Worm (Caenorhabditis elegans) whole organism, young adult: Measurements from ENCODE around the gene E02H1.5.

Source experiments
- B0035.1 ChIP-seq: sonication (generic microtip); optimal IDR thresholded peaks from 2 replicates; lab custom pipeline; 2016; ENCODE audit warnings: missing genetic modification characterization, mild to moderate bottlenecking, missing compliant biosample characterization, missing genotype, missing genetic modification reagents
- F10E7.11 ChIP-seq: sonication (generic microtip); optimal IDR thresholded peaks from 2 replicates; lab custom pipeline; 2017; ENCODE audit warnings: mild to moderate bottlenecking, missing genetic modification characterization, moderate library complexity, missing compliant biosample characterization
- F23B12.7 ChIP-seq: sonication (generic microtip); optimal IDR thresholded peaks from 2 replicates; lab custom pipeline; 2017; ENCODE audit warnings: missing genetic modification characterization, mild to moderate bottlenecking, missing compliant biosample characterization, antibody characterized with exemption, moderate library complexity; ENCODE audit not compliant: insufficient read depth
- F49E8.2 ChIP-seq: sonication (generic microtip); optimal IDR thresholded peaks from 3 replicates; lab custom pipeline; 2017; ENCODE audit warnings: missing genetic modification characterization, mild to moderate bottlenecking, missing compliant biosample characterization, antibody characterized with exemption, moderate library complexity; ENCODE audit not compliant: insufficient read depth
- F52B5.7 ChIP-seq: sonication (generic microtip); optimal IDR thresholded peaks from 2 replicates; lab custom pipeline; 2016; ENCODE audit warnings: mild to moderate bottlenecking, missing genetic modification characterization, missing compliant biosample characterization
- Y53G8AR.9 ChIP-seq: fragments of 200-800 bp; sonication (Bioruptor generic); conservative IDR thresholded peaks from 2 replicates; pipeline ENCODE4 v1.3.6; 2022; ENCODE audit warnings: missing genetic modification reagents, missing genetic modification characterization, missing compliant biosample characterization
- Y56A3A.18 ChIP-seq: fragments of 200-800 bp; sonication (Bioruptor generic); IDR thresholded peaks from 2 replicates; pipeline ENCODE4 v1.3.6; 2022; ENCODE audit warnings: missing genetic modification reagents, missing genetic modification characterization, missing compliant biosample characterization
- Y79H2A.3 ChIP-seq: fragments of 200-800 bp; sonication (Bioruptor generic); conservative IDR thresholded peaks from 2 replicates; pipeline ENCODE4 v1.3.6; 2022; ENCODE audit warnings: missing genetic modification reagents, missing genetic modification characterization, missing compliant biosample characterization
- attf-3 ChIP-seq: fragments of 200-800 bp; sonication (Bioruptor generic); conservative IDR thresholded peaks from 2 replicates; pipeline ENCODE4 v1.3.6; 2022; ENCODE audit warnings: missing genetic modification reagents, missing genetic modification characterization, missing compliant biosample characterization
- ceh-27 ChIP-seq: fragments of 200-800 bp; sonication (Bioruptor generic); optimal IDR thresholded peaks from 2 replicates; lab custom pipeline; 2018; ENCODE audit warnings: mild to moderate bottlenecking, missing genetic modification characterization, moderate library complexity, missing compliant biosample characterization
- dpff-1 ChIP-seq: sonication (generic microtip); optimal IDR thresholded peaks from 2 replicates; lab custom pipeline; 2017; ENCODE audit warnings: mild to moderate bottlenecking, missing genetic modification characterization, missing compliant biosample characterization
- efl-1 ChIP-seq: fragments of 150-350 bp; optimal IDR thresholded peaks from 2 replicates; lab custom pipeline; 2014; ENCODE audit warnings: missing biosample characterization, missing genetic modification reagents, missing genetic modification characterization
- ets-4 ChIP-seq: fragments of 200-800 bp; sonication (Bioruptor generic); optimal IDR thresholded peaks from 2 replicates; lab custom pipeline; 2018; ENCODE audit warnings: mild to moderate bottlenecking, missing genetic modification characterization, missing compliant biosample characterization
- hlh-12 ChIP-seq: sonication (generic microtip); optimal IDR thresholded peaks from 2 replicates; lab custom pipeline; 2016; ENCODE audit warnings: missing genetic modification characterization, missing compliant biosample characterization
- lag-1 ChIP-seq: fragments of 200-800 bp; sonication (Bioruptor generic); IDR thresholded peaks from 2 replicates; pipeline ENCODE4 v1.3.6; 2022; ENCODE audit warnings: missing genetic modification reagents, missing genetic modification characterization, missing compliant biosample characterization
- lin-35 ChIP-seq, 3 experiments: fragments of 150-350 bp in 2 of 3; sonication (generic microtip) in 1 of 3; optimal IDR thresholded peaks; 2 replicates each; lab custom pipeline; 2014 to 2018; ENCODE audit warnings: missing biosample characterization in 3 of 3, missing genetic modification characterization in 3 of 3, missing genetic modification reagents in 3 of 3
- lin-40 ChIP-seq: sonication (generic microtip); optimal IDR thresholded peaks from 2 replicates; lab custom pipeline; 2016; ENCODE audit warnings: missing genetic modification characterization, mild to moderate bottlenecking, missing compliant biosample characterization, missing genotype, missing genetic modification reagents
- lin-54 ChIP-seq: fragments of 200-800 bp; sonication (Bioruptor generic); optimal IDR thresholded peaks from 2 replicates; lab custom pipeline; 2018; ENCODE audit warnings: mild to moderate bottlenecking, missing genetic modification characterization, missing compliant biosample characterization
- lsy-27 ChIP-seq: sonication (generic microtip); optimal IDR thresholded peaks from 2 replicates; lab custom pipeline; 2017; ENCODE audit warnings: missing genetic modification characterization, mild to moderate bottlenecking, missing compliant biosample characterization, antibody characterized with exemption, missing genotype, borderline replicate concordance; ENCODE audit not compliant: insufficient read depth
- madf-10 ChIP-seq: sonication (generic microtip); optimal IDR thresholded peaks from 2 replicates; lab custom pipeline; 2016; ENCODE audit warnings: mild to moderate bottlenecking, missing genetic modification characterization, missing compliant biosample characterization
- madf-3 ChIP-seq: fragments of 200-800 bp; sonication (Bioruptor generic); IDR thresholded peaks from 2 replicates; pipeline ENCODE4 v1.3.6; 2022; ENCODE audit warnings: missing genetic modification reagents, missing genetic modification characterization, missing compliant biosample characterization
- mel-28 ChIP-seq: sonication (generic microtip); optimal IDR thresholded peaks from 2 replicates; lab custom pipeline; 2016; ENCODE audit warnings: borderline replicate concordance, mild to moderate bottlenecking, missing genetic modification characterization, missing compliant biosample characterization
- nhr-80 ChIP-seq: sonication (generic microtip); optimal IDR thresholded peaks from 2 replicates; lab custom pipeline; 2016; ENCODE audit warnings: missing genetic modification characterization, missing compliant biosample characterization
- rec-8 ChIP-seq, 2 experiments: sonication (generic microtip); optimal IDR thresholded peaks; 2 replicates each; lab custom pipeline; 2016; ENCODE audit warnings: mild to moderate bottlenecking in 2 of 2, missing genetic modification characterization in 2 of 2, missing genetic modification reagents in 2 of 2, missing genotype in 2 of 2, missing biosample characterization in 1 of 2, missing compliant biosample characterization in 1 of 2, moderate library complexity in 1 of 2
- sdz-38 ChIP-seq: sonication (generic microtip); optimal IDR thresholded peaks from 2 replicates; lab custom pipeline; 2016; ENCODE audit warnings: missing genotype, missing genetic modification characterization, missing compliant biosample characterization
- snpc-1.1 ChIP-seq: sonication (generic microtip); optimal IDR thresholded peaks from 2 replicates; lab custom pipeline; 2017; ENCODE audit warnings: missing genetic modification characterization, mild to moderate bottlenecking, missing compliant biosample characterization, antibody characterized with exemption, moderate library complexity, missing genotype, missing genetic modification reagents; ENCODE audit not compliant: insufficient read depth
- unc-130 ChIP-seq: sonication (generic microtip); optimal IDR thresholded peaks from 2 replicates; lab custom pipeline; 2016; ENCODE audit warnings: missing genetic modification reagents, missing genetic modification characterization, missing compliant biosample characterization
- zim-3 ChIP-seq: sonication (generic microtip); optimal IDR thresholded peaks from 2 replicates; lab custom pipeline; 2017; ENCODE audit warnings: mild to moderate bottlenecking, missing genetic modification characterization, moderate library complexity, missing compliant biosample characterization

Gene E02H1.5

DNA sequence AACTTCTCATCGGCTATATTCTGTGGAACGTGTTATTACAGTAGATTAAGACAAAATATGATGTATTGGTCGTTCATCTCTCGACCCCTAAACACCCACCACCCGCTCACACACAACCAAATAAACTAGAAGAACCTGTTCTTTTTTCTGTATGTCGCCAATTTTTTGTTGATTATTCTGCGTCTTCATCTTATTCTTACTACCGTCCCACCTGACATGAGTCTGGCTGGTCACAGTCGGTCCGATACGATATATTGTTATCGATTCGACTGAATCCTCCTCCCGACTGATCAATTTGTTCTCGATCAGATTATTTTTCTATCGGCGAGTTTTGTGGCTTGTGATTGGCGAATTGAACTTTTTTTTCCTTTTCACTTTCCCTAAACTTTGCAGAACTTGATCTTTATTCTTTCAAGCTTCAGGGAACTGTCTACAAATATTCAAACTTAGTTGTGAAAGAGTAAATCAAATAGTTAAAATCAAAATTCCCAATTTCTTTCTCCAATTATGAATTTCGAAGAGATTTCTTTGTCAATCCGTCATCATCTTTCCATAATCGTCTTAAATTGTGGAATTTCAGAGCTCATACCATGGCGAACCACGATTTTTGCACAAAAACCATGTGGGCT is 40.0 kb upstream of the E02H1.5 start, which contains the start of gene F35H8.2:
Gene F35H8.2 (plus strand): TSS at position 579 of the 629 bp plus-strand sequence.
- TF ChIP-seq Y56A3A.18, result no peak
- no peak for TF ChIP-seq mel-28 (tag; lab: Kevin White, UChicago)
- TF ChIP-seq snpc-1.1 (tag; lab: Kevin White, UChicago), result no peak
- TF ChIP-seq F52B5.7 (tag; lab: Kevin White, UChicago), result no peak

DNA sequence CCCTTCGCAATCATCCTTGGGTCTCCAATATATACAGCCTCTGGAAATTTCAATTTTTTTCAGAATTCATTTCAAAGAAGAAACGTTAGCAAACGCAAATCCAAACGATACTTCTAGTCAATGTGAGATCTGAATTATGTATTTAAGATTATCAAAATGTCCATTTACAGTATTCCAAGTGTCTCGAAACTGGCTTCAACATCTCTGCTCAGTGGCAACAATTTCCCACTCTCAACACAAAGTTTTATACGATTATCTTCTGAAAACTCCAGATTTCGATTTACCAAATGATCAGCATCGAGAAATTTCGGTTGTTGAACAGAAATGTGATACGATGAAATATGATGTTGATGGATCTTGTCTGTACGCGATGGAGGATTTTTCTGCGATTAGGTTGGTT is 38.4 kb upstream of the E02H1.5 start:
- TF ChIP-seq Y79H2A.3 (GFP tag; lab: Robert Waterston, UW), result no peak
- no peak for TF ChIP-seq madf-10
- no peak for TF ChIP-seq unc-130

DNA sequence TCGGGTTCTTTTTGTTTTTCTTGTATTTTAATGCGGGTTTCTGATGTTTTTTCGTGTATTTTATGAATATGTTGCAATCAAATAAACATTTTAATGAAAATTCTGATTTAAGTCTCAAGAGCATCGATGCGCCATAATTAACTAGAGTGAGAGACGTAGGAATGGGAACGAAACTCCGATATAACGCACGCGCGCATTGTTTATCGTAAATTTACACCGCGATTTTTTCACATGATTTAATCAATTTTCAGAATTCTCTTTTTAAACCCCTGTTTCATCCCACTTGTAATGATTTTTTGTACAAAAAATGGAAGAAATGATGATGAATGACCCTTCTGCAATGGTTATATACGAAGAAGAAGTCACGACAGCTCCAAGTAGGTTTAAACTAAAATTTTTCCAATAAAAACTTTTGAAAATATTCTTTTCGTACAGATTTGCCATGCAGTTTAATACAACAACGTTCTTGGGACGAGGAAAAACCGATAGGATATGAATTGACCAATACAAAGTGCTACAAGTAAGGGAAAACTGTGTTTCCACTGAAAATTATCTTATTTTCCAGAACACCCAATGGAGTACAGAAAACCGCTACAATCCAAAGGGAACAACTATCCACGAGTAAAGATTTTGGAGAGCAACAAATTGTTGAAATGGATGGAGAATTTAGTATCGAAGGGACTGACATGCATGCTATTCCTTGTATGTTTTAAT is 37.4 kb upstream of the E02H1.5 start, which contains the start of gene zfp-2:
Gene zfp-2 (plus strand): TSS at position 214 of the 714 bp plus-strand sequence.
- TF ChIP-seq Y53G8AR.9 (GFP tag; lab: Robert Waterston, UW), result no peak
- TF ChIP-seq B0035.1 (tag; lab: Kevin White, UChicago), result no peak
- TF ChIP-seq attf-3 (GFP tag; lab: Robert Waterston, UW), result peak; percentile 90
- TF ChIP-seq F52B5.7 (tag; lab: Kevin White, UChicago), result no peak
- TF ChIP-seq F49E8.2 (tag; lab: Kevin White, UChicago), result no peak

DNA sequence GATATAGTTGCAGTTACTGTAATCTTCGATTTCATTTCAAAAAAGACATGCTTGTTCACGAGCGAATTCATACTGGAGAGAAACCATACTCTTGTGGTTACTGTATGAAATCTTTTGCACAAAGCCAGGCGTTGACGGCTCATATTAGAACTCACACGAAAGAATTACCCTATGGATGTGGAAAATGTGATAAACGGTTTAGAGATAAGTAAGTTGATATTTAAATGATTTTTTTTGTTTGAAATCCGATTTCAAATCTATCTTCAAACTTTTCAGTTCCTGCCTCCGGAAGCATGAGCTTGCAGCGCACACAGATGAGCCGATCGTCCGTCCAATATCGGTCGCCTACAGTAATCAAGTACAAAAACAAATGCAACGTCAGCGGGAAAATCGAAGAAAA is 36.1 kb upstream of the E02H1.5 start:
- no peak for TF ChIP-seq efl-1
- TF ChIP-seq lin-35 (GFP tag; optimal IDR thresholded peaks at IDR 0.05; lab: Kevin White, UChicago), result no peak

DNA sequence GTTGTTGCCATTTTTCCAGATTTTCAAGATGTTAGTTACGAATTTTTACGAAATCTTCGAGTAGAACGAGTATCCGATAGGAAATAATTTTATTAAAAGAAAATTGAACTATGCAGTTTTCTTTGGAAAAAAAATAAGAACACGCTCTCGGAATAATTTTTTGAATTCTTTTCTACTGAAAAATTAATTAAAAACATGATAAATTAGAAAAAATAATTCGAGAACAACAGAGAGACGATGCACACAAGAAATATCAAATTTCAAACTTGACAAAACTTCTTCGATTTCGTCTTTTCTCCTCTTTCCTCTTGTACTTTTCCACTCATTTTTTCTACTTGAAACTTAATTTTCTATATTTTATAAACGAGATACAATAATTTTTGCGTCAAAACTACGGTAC is 35.1 kb upstream of the E02H1.5 start, which contains the start of gene F35H8.4:
Gene F35H8.4 (minus strand): TSS at position 101 of the 400 bp plus-strand sequence.
- TF ChIP-seq lin-54 (GFP tag; lab: Kevin White, UChicago), result no peak
- TF ChIP-seq ets-4 (GFP tag; lab: Kevin White, UChicago), result no peak
- TF ChIP-seq F10E7.11 (tag; lab: Kevin White, UChicago), result no peak
- no peak for TF ChIP-seq madf-10
- TF ChIP-seq hlh-12 (tag; lab: Kevin White, UChicago), result no peak
- TF ChIP-seq ceh-27 (GFP tag; lab: Kevin White, UChicago), result no peak
- TF ChIP-seq rec-8 (tag; optimal IDR thresholded peaks at IDR 0.05; lab: Kevin White, UChicago), result no peak
- no peak for TF ChIP-seq F23B12.7 (tag; lab: Kevin White, UChicago)
- no peak for TF ChIP-seq madf-3 (GFP tag; lab: Robert Waterston, UW)
- TF ChIP-seq sdz-38, result no peak
- TF ChIP-seq dpff-1 (tag; lab: Kevin White, UChicago), result no peak
- TF ChIP-seq lag-1 (GFP tag; lab: Robert Waterston, UW), result no peak
- TF ChIP-seq zim-3 (tag; lab: Kevin White, UChicago), result no peak
- TF ChIP-seq nhr-80, result no peak
- TF ChIP-seq, all 124 proteins: peak for 0

DNA sequence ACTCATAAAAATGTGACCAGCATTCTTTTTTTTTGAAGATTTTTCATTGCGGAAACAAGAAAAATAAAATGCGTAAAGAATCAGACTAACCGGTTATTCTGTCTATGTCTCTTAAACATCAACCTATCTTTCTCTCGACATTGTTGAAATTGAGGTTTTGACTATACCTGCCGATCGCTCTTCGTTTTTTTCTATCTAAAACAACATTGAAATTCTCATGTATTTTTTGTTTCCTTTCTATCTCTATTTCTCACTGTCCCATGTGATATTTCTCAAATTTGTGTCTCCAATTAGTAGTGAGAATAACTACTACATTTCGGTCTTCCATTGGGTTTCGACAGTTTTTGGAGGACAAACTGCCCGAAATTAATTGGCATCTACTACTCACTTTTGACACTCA is 34.1 kb upstream of the E02H1.5 start:
- TF ChIP-seq lsy-27 (tag; lab: Kevin White, UChicago) (no peak), lin-40 (peak; percentile 12), ceh-27 (GFP tag; lab: Kevin White, UChicago) (peak; percentile 23)
- TF ChIP-seq, all 124 proteins: peak for 2
